Fruit fly (Drosophila melanogaster): ENCODE data around the gene CG2061.

Gene CG2061

DNA sequence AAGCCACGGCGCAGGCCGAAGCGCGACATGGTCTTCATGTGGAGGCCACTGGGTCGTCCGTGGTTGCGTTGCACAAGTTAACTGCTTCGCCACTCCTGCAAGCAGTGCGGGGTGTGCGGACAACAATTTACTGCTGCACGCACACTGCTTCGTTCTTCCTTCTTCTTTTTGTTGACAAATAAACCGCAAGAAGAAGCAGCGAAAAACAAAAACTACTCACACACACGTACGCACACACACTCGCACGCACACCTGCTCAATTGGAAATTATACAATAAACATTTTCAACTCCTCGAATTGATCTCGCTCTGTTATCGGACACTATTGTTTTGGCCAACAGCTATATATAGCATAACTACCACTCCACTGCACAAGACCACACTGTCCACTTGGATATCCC, 31.3 kb downstream of the CG2061 start:
- no peak for TF ChIP-seq woc (GFP tag; optimal IDR thresholded peaks at IDR 0.05)
- no peak for TF ChIP-seq Hr83 (GFP tag; optimal IDR thresholded peaks at IDR 0.05; ENCODE audit: poor library complexity, severe bottlenecking)
- TF ChIP-seq sage (GFP tag; optimal IDR thresholded peaks at IDR 0.05), result no peak
- TF ChIP-seq pan (optimal IDR thresholded peaks at IDR 0.05), result no peak
- TF ChIP-seq fru (GFP tag; optimal IDR thresholded peaks at IDR 0.05), result no peak
- no peak for TF ChIP-seq CrebA (GFP tag; optimal IDR thresholded peaks at IDR 0.05; ENCODE audit: borderline replicate concordance)
- no peak for TF ChIP-seq Vsx2 (GFP tag; optimal IDR thresholded peaks at IDR 0.05; ENCODE audit: partially characterized antibody)
- no peak for TF ChIP-seq CG32264 (GFP tag; optimal IDR thresholded peaks at IDR 0.05)
- TF ChIP-seq brk (GFP tag; optimal IDR thresholded peaks at IDR 0.05), result no peak
- TF ChIP-seq Myc (optimal IDR thresholded peaks at IDR 0.05), result no peak
- no peak for TF ChIP-seq rgr (GFP tag; optimal IDR thresholded peaks at IDR 0.05)
- no peak for TF ChIP-seq ey (GFP tag; optimal IDR thresholded peaks at IDR 0.05)
- TF ChIP-seq HLH106 (tag; optimal IDR thresholded peaks at IDR 0.05), result no peak

DNA sequence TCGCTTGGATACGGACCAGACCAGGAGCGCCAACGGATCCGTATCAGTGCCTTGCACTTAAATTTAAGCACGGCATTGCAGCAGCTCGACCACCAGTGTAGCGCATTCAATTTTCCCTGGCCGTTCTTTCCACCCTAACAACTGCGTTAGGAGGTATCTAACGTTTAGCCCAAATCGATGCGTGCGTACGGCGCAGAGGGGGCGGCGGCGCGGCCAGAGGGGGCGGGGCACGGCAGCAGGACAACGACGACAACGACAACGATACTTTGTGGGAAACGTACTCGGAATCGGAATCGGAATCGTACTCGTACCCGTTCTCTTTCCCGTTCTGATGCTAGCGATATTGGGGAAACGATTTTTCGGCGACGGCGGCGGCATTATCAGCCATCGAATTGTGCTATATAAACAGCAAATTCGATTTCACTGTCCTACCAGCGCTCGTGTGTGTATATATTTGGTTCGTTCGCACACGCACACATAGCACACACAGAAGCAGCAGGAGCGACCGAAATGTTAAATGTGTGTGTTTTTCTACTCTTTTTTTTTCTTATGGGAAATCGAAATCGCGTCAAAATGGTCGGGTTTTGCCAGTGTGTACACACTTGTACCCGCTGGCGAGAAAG, 31.9 kb downstream of the CG2061 start, which contains the start of gene CG11122:
Gene CG11122 (minus strand): TSS at position 601 of the 623 bp plus-strand sequence.
- no peak for TF ChIP-seq Hr78 (GFP tag; optimal IDR thresholded peaks at IDR 0.05)
- TF ChIP-seq fru (GFP tag; optimal IDR thresholded peaks at IDR 0.05), result no peak
- no peak for TF ChIP-seq Jra (GFP tag; optimal IDR thresholded peaks at IDR 0.05)
- TF ChIP-seq ey (GFP tag; optimal IDR thresholded peaks at IDR 0.05), result no peak
- no peak for TF ChIP-seq lola (GFP tag; optimal IDR thresholded peaks at IDR 0.05)
- peak; percentile 24 for TF ChIP-seq jim (GFP tag; optimal IDR thresholded peaks at IDR 0.05)
- no peak for TF ChIP-seq Rel (GFP tag; optimal IDR thresholded peaks at IDR 0.05)
- TF ChIP-seq Rel (tag; optimal IDR thresholded peaks at IDR 0.05), result peak; percentile 6
- no peak for TF ChIP-seq psq (GFP tag; optimal IDR thresholded peaks at IDR 0.05)
- TF ChIP-seq CG9705 (GFP tag; optimal IDR thresholded peaks at IDR 0.05), result no peak
- no peak for TF ChIP-seq usp (GFP tag; optimal IDR thresholded peaks at IDR 0.05)
- TF ChIP-seq woc (GFP tag; optimal IDR thresholded peaks at IDR 0.05), result no peak

DNA sequence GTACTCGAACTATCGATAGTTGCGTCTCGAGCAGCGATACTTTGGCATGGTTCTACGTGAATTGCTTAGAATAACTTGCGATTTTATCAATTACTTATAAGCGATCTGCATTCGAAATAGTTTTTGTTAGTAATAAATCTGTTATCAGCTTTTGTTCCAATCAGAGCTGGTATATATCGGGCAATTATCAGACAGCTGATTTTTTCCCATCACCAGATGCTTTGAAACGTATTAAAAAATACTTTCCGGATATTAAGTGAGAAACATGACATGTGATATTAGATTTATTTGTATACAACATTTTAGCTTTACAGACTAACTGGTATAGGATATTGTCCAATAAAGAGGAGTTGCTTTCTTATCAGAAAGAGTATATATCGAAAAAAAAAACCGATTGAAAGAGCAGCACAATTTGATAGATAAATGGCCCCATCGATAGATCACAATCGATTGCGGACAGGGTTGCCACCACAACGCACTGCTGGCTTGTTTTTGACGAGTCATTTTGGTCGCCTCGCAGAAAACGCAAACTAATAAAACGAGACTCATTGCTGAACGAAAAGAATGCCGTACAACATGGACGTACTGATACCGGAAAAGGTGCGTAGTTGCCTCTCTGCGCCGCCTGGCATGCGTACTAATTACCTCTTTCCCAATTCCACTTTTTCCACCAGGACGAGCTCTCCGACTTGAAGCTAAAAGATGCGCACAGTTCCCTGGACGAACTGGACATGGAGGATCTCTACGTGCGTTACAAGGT, 32.6 kb downstream of the CG2061 start, which contains the start of gene Rpt3:
Gene Rpt3 (plus strand): TSS at position 353 of the 760 bp plus-strand sequence.
- TF ChIP-seq brk (GFP tag; optimal IDR thresholded peaks at IDR 0.05) (no peak), Mio (GFP tag; optimal IDR thresholded peaks at IDR 0.05) (no peak), Myc (optimal IDR thresholded peaks at IDR 0.05) (no peak), foxo (GFP tag; optimal IDR thresholded peaks at IDR 0.05) (peak in 1 of 2 experiments; percentile 24)

DNA sequence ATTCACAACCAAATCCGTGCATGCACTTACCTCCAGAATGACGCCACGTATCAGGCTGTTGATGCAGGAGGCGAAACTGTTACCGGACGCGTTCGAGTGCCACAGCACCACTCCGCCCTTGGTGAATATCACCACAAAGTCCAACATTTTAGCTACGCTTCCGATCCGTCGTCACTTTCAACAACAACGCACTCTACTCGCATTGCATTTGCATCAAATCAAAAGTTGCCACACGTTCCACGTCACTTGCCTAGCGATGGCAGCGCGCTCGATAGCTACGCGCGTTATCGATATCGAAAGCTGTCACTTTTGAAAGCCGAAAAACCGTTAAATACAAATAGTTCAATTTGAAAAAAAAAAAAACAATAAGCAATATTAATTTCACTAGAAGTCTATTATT, 36.5 kb downstream of the CG2061 start, which contains the start of gene SrpRalpha:
Gene SrpRalpha (minus strand): TSS at position 260 of the 400 bp plus-strand sequence.
- TF ChIP-seq rgr (GFP tag; optimal IDR thresholded peaks at IDR 0.05) (peak; percentile 37), dl (GFP tag; optimal IDR thresholded peaks at IDR 0.05; ENCODE audit: insufficient read depth in 1 of 2, partially characterized antibody in 2 of 2) (no peak), CG32264 (GFP tag; optimal IDR thresholded peaks at IDR 0.05) (no peak), Abd-B (GFP tag; optimal IDR thresholded peaks at IDR 0.05) (no peak), woc (GFP tag; optimal IDR thresholded peaks at IDR 0.05) (no peak), h (GFP tag; optimal IDR thresholded peaks at IDR 0.05) (peak; percentile 0), sv (GFP tag; optimal IDR thresholded peaks at IDR 0.05) (no peak), GATAd (GFP tag; optimal IDR thresholded peaks at IDR 0.05) (no peak), Hr78 (GFP tag; optimal IDR thresholded peaks at IDR 0.05) (no peak)

DNA sequence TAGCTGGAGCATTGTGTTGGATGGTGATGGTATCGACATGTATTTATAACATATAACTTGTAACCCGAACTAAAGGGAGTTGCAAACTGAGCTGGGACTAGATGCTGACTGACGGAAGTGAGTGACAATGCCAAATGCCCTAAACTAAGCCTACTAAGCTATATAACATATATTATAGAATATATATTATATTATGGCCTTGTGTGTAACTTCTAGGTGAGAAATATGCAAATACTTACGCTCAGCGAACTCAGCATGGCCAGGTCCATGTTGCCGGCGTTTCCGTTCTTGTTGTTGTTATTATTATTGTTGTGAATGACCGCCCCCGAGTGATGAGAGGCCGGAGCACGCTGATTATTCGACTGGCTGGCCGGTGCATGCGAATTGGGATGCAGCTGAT, 40.0 kb downstream of the CG2061 start, which contains the start of gene CG44385:
Gene CG44385 (minus strand): TSS at position 101 of the 400 bp plus-strand sequence.
- TF ChIP-seq GATAd (GFP tag; optimal IDR thresholded peaks at IDR 0.05) (no peak), N (GFP tag; optimal IDR thresholded peaks at IDR 0.05) (no peak), Myc (optimal IDR thresholded peaks at IDR 0.05) (no peak)

Measured in whole organism, wandering third instar larva.